Worm (Caenorhabditis elegans) whole organism, L4 larva: Measurements from ENCODE around the gene srdh-1.

ENCODE experiments used
- D1046.2 ChIP-seq: fragments of 200-800 bp; sonication (Bioruptor generic); IDR thresholded peaks from 2 replicates; pipeline ENCODE4 v1.3.6; 2022; ENCODE audit warnings: missing genetic modification characterization, missing compliant biosample characterization
- F26F4.8 ChIP-seq: fragments of 200-800 bp; sonication (Bioruptor generic); conservative IDR thresholded peaks from 2 replicates; pipeline ENCODE4 v1.3.6; 2022; ENCODE audit warnings: missing genetic modification characterization, missing compliant biosample characterization
- T26A8.4 ChIP-seq: fragments of 200-800 bp; sonication (Bioruptor generic); IDR thresholded peaks from 2 replicates; pipeline ENCODE4 v1.3.6; 2022; ENCODE audit warnings: missing genetic modification characterization, missing compliant biosample characterization
- Y48G9A.11 ChIP-seq: fragments of 200-800 bp; sonication (Bioruptor generic); IDR thresholded peaks from 2 replicates; pipeline ENCODE4 v1.3.6; 2022; ENCODE audit warnings: missing genetic modification reagents, missing genetic modification characterization, missing compliant biosample characterization
- Y5F2A.4 ChIP-seq: fragments of 200-800 bp; sonication (Bioruptor generic); optimal IDR thresholded peaks from 2 replicates; lab custom pipeline; 2018; ENCODE audit warnings: mild to moderate bottlenecking, missing genetic modification characterization, missing compliant biosample characterization
- Y75B8A.6 ChIP-seq: fragments of 200-800 bp; sonication (Bioruptor generic); IDR thresholded peaks from 2 replicates; pipeline ENCODE4 v1.3.6; 2022; ENCODE audit warnings: missing genetic modification reagents, missing genetic modification characterization, missing compliant biosample characterization
- ZK546.5 ChIP-seq, 2 experiments: sonication (generic microtip); optimal IDR thresholded peaks; 2 replicates each; lab custom pipeline; 2017; ENCODE audit warnings: missing biosample characterization in 2 of 2, missing genetic modification characterization in 2 of 2
- ceh-32 ChIP-seq: sonication (generic microtip); optimal IDR thresholded peaks from 2 replicates; lab custom pipeline; 2016; ENCODE audit warnings: mild to moderate bottlenecking, missing genetic modification characterization, missing compliant biosample characterization; ENCODE audit not compliant: poor library complexity
- ceh-44 ChIP-seq: fragments of 200-800 bp; sonication (Bioruptor generic); IDR thresholded peaks from 2 replicates; pipeline ENCODE4 v1.3.6; 2022; ENCODE audit warnings: missing genetic modification reagents, missing genetic modification characterization, missing compliant biosample characterization
- cey-2 ChIP-seq: sonication (generic microtip); optimal IDR thresholded peaks from 3 replicates; lab custom pipeline; 2017; ENCODE audit warnings: missing genetic modification characterization, mild to moderate bottlenecking, missing compliant biosample characterization, antibody characterized with exemption, borderline replicate concordance; ENCODE audit not compliant: insufficient read depth
- ctbp-1 ChIP-seq: fragments of 200-800 bp; sonication (Bioruptor generic); IDR thresholded peaks from 2 replicates; pipeline ENCODE4 v1.3.6; 2022; ENCODE audit warnings: missing genetic modification reagents, missing genetic modification characterization, missing compliant biosample characterization
- daf-12 ChIP-seq: fragments of 150-350 bp; optimal IDR thresholded peaks from 2 replicates; lab custom pipeline; 2014; ENCODE audit warnings: missing biosample characterization, missing genetic modification reagents, missing genetic modification characterization
- daf-16 ChIP-seq, 3 experiments: sonication (generic microtip); optimal IDR thresholded peaks; 2 replicates each; lab custom pipeline; 2016 to 2017; ENCODE audit warnings: missing genetic modification characterization in 3 of 3, missing genetic modification reagents in 3 of 3, mild to moderate bottlenecking in 2 of 3, missing compliant biosample characterization in 2 of 3, missing biosample characterization in 1 of 3, moderate library complexity in 1 of 3
- daf-8 ChIP-seq: fragments of 200-800 bp; sonication (Bioruptor generic); IDR thresholded peaks from 2 replicates; pipeline ENCODE4 v1.3.6; 2022; ENCODE audit warnings: missing genetic modification characterization, missing compliant biosample characterization
- dmd-6 ChIP-seq: fragments of 200-800 bp; sonication (Bioruptor generic); IDR thresholded peaks from 2 replicates; pipeline ENCODE4 v1.3.6; 2022; ENCODE audit warnings: missing genetic modification reagents, missing genetic modification characterization, missing compliant biosample characterization
- dmd-8 ChIP-seq: fragments of 200-800 bp; sonication (Bioruptor generic); IDR thresholded peaks from 2 replicates; pipeline ENCODE4 v1.3.6; 2022; ENCODE audit warnings: missing genetic modification characterization, missing compliant biosample characterization
- dmd-9 ChIP-seq: fragments of 200-800 bp; sonication (Bioruptor generic); IDR thresholded peaks from 2 replicates; pipeline ENCODE4 v1.3.6; 2022; ENCODE audit warnings: missing genetic modification reagents, missing genetic modification characterization, missing compliant biosample characterization
- dpl-1 ChIP-seq: fragments of 150-350 bp; optimal IDR thresholded peaks from 2 replicates; lab custom pipeline; 2014; ENCODE audit warnings: missing biosample characterization, missing genetic modification reagents, missing genetic modification characterization
- dve-1 ChIP-seq: sonication (generic microtip); optimal IDR thresholded peaks from 2 replicates; lab custom pipeline; 2017; ENCODE audit warnings: antibody characterized with exemption, mild to moderate bottlenecking, missing genetic modification characterization, missing compliant biosample characterization; ENCODE audit not compliant: insufficient read depth
- egl-27 ChIP-seq: sonication (generic microtip); optimal IDR thresholded peaks from 3 replicates; lab custom pipeline; 2017; ENCODE audit warnings: missing biosample characterization, missing genetic modification reagents, missing genetic modification characterization
- egl-43 ChIP-seq: fragments of 200-800 bp; sonication (Bioruptor generic); IDR thresholded peaks from 2 replicates; pipeline ENCODE4 v1.3.6; 2022; ENCODE audit warnings: missing genetic modification reagents, missing genetic modification characterization, missing compliant biosample characterization
- fkh-10 ChIP-seq: fragments of 150-350 bp; optimal IDR thresholded peaks from 2 replicates; lab custom pipeline; 2014; ENCODE audit warnings: missing biosample characterization, missing genetic modification reagents, missing genetic modification characterization
- hlh-11 ChIP-seq: fragments of 200-800 bp; sonication (Bioruptor generic); optimal IDR thresholded peaks from 2 replicates; lab custom pipeline; 2018; ENCODE audit warnings: mild to moderate bottlenecking, missing genetic modification characterization, missing compliant biosample characterization
- jun-1 ChIP-seq: fragments of 150-350 bp; optimal IDR thresholded peaks from 2 replicates; lab custom pipeline; 2014; ENCODE audit warnings: missing biosample characterization, missing genetic modification reagents, missing genetic modification characterization
- lim-7 ChIP-seq: fragments of 200-800 bp; sonication (Bioruptor generic); IDR thresholded peaks from 2 replicates; pipeline ENCODE4 v1.3.6; 2022; ENCODE audit warnings: missing genetic modification characterization, missing compliant biosample characterization
- lin-29 ChIP-seq: fragments of 200-800 bp; sonication (Bioruptor generic); IDR thresholded peaks from 2 replicates; pipeline ENCODE4 v1.3.6; 2022; ENCODE audit warnings: missing genetic modification reagents, missing genetic modification characterization, missing compliant biosample characterization
- lin-38 ChIP-seq: fragments of 200-800 bp; sonication (Bioruptor generic); IDR thresholded peaks from 2 replicates; pipeline ENCODE4 v1.3.6; 2022; ENCODE audit warnings: missing genetic modification reagents, missing genetic modification characterization, missing compliant biosample characterization
- lin-39 ChIP-seq: fragments of 150-350 bp; optimal IDR thresholded peaks from 2 replicates; lab custom pipeline; 2014; ENCODE audit warnings: missing biosample characterization, missing genetic modification reagents, missing genetic modification characterization
- lir-3 ChIP-seq: sonication (generic microtip); optimal IDR thresholded peaks from 2 replicates; lab custom pipeline; 2016; ENCODE audit warnings: mild to moderate bottlenecking, missing genetic modification characterization, missing compliant biosample characterization
- madf-5 ChIP-seq, 2 experiments: fragments of 200-800 bp; sonication (Bioruptor generic); IDR thresholded peaks; 2 replicates each; pipeline ENCODE4 v1.3.6; 2022; ENCODE audit warnings: missing compliant biosample characterization in 2 of 2, missing genetic modification characterization in 2 of 2
- mdl-1 ChIP-seq, 2 experiments: fragments of 150-350 bp in 1 of 2; sonication (generic microtip) in 1 of 2; optimal IDR thresholded peaks; 2 replicates each; lab custom pipeline; 2014 to 2017; ENCODE audit warnings: missing biosample characterization in 2 of 2, missing genetic modification characterization in 2 of 2
- mdt-29 ChIP-seq: fragments of 200-800 bp; sonication (Bioruptor generic); IDR thresholded peaks from 2 replicates; pipeline ENCODE4 v1.3.6; 2022; ENCODE audit warnings: missing genetic modification reagents, missing genetic modification characterization, missing compliant biosample characterization
- mep-1 ChIP-seq: fragments of 150-350 bp; sonication (generic microtip); optimal IDR thresholded peaks from 3 replicates; lab custom pipeline; 2014; ENCODE audit warnings: missing biosample characterization, missing genetic modification characterization
- mxl-2 ChIP-seq: fragments of 200-800 bp; sonication (Bioruptor generic); conservative IDR thresholded peaks from 2 replicates; pipeline ENCODE4 v1.3.6; 2022; ENCODE audit warnings: missing genetic modification reagents, missing genetic modification characterization, missing compliant biosample characterization
- mxl-3 ChIP-seq: fragments of 200-800 bp; sonication (Bioruptor generic); optimal IDR thresholded peaks from 2 replicates; lab custom pipeline; 2018; ENCODE audit warnings: mild to moderate bottlenecking, missing genetic modification characterization, missing compliant biosample characterization
- nhr-10 ChIP-seq: fragments of 150-350 bp; optimal IDR thresholded peaks from 2 replicates; lab custom pipeline; 2014; ENCODE audit warnings: missing biosample characterization, missing genetic modification characterization
- nhr-28 ChIP-seq: fragments of 150-350 bp; optimal IDR thresholded peaks from 2 replicates; lab custom pipeline; 2014; ENCODE audit warnings: missing biosample characterization, missing genetic modification characterization
- pqm-1 ChIP-seq: sonication (generic microtip); optimal IDR thresholded peaks from 2 replicates; lab custom pipeline; 2017; ENCODE audit warnings: missing biosample characterization, missing genetic modification characterization
- saeg-2 ChIP-seq: fragments of 200-800 bp; sonication (Bioruptor generic); IDR thresholded peaks from 2 replicates; pipeline ENCODE4 v1.3.6; 2022; ENCODE audit warnings: missing genetic modification reagents, missing genetic modification characterization, missing compliant biosample characterization
- sdz-12 ChIP-seq: fragments of 200-800 bp; sonication (Bioruptor generic); optimal IDR thresholded peaks from 2 replicates; lab custom pipeline; 2018; ENCODE audit warnings: mild to moderate bottlenecking, missing genetic modification characterization, missing compliant biosample characterization
- snpc-1.2 ChIP-seq: fragments of 200-800 bp; sonication (Bioruptor generic); IDR thresholded peaks from 2 replicates; pipeline ENCODE4 v1.3.6; 2022; ENCODE audit warnings: missing genetic modification reagents, missing genetic modification characterization, missing compliant biosample characterization
- spr-1 ChIP-seq: sonication (generic microtip); optimal IDR thresholded peaks from 2 replicates; lab custom pipeline; 2016; ENCODE audit warnings: mild to moderate bottlenecking, missing genetic modification characterization, missing compliant biosample characterization
- tra-1 ChIP-seq: fragments of 200-800 bp; sonication (Bioruptor generic); IDR thresholded peaks from 2 replicates; pipeline ENCODE4 v1.3.6; 2022; ENCODE audit warnings: missing genetic modification reagents, missing genetic modification characterization, missing compliant biosample characterization
- unc-39 ChIP-seq: sonication (generic microtip); optimal IDR thresholded peaks from 2 replicates; lab custom pipeline; 2017; ENCODE audit warnings: missing biosample characterization, missing genetic modification characterization
- unc-62 ChIP-seq, 3 experiments: fragments of 150-350 bp in 1 of 3; sonication (generic microtip); optimal IDR thresholded peaks in 2 of 3; peaks in 1 of 3; 1 replicate in 1 of 3; 2 replicates in 2 of 3; lab custom pipeline; 2014 to 2017; ENCODE audit warnings: missing biosample characterization in 3 of 3, missing genetic modification characterization in 3 of 3, missing genetic modification reagents in 3 of 3, missing genotype in 1 of 3
- vab-7 ChIP-seq: fragments of 200-800 bp; sonication (Bioruptor generic); IDR thresholded peaks from 2 replicates; pipeline ENCODE4 v1.3.6; 2022; ENCODE audit warnings: missing genetic modification reagents, missing genetic modification characterization, missing compliant biosample characterization
- zfp-2 ChIP-seq: sonication (generic microtip); optimal IDR thresholded peaks from 2 replicates; lab custom pipeline; 2016; ENCODE audit warnings: mild to moderate bottlenecking, missing genetic modification characterization, missing compliant biosample characterization
- zfp-3 ChIP-seq: fragments of 200-800 bp; sonication (Bioruptor generic); conservative IDR thresholded peaks from 2 replicates; pipeline ENCODE4 v1.3.6; 2022; ENCODE audit warnings: missing genetic modification reagents, missing genetic modification characterization, missing compliant biosample characterization
- zip-2 ChIP-seq: fragments of 150-350 bp; optimal IDR thresholded peaks from 2 replicates; lab custom pipeline; 2014; ENCODE audit warnings: missing biosample characterization, missing genetic modification characterization

The srdh-1 gene

DNA sequence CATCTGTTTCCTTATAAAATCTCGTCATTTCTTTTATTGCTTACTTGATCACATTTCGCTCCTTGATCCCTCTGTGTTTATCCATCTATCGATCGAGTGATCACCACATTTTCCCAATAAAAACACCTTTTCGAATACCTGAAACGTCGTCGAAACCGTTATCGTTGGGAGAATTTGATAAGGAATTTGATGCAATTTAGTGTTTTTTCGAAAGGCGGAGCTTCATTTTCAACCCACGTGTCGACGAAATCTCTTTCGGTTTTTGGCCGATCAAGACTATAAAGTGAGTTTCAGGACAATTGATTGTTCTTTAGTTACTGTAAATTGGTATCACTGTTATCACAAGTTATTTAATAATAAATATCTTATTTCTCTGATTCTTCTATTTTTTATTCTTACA, at the start of gene srdh-1:
Gene srdh-1 (plus strand): TSS at position 43 of the 400 bp plus-strand sequence.
- TF ChIP-seq D1046.2 (GFP tag; lab: Robert Waterston, UW) (no peak), nhr-28 (tag; lab: Kevin White, UChicago) (peak; percentile 2), nhr-10 (tag; lab: Kevin White, UChicago) (no peak), F26F4.8 (GFP tag; lab: Robert Waterston, UW) (no peak), ZK546.5 (tag; optimal IDR thresholded peaks at IDR 0.05; lab: Kevin White, UChicago) (no peak), Y75B8A.6 (GFP tag; lab: Robert Waterston, UW) (no peak), Y48G9A.11 (GFP tag; lab: Robert Waterston, UW) (no peak), tra-1 (GFP tag; lab: Robert Waterston, UW) (0 out of 2 replicates have a peak, but pooled peaks have one; percentile 16), lin-39 (tag; lab: Kevin White, UChicago) (no peak), mxl-3 (GFP tag; lab: Kevin White, UChicago) (peak; percentile 50), lim-7 (GFP tag; lab: Robert Waterston, UW) (no peak), dmd-6 (GFP tag; lab: Robert Waterston, UW) (peak; percentile 35; the same call in 1 of the 2 replicates), mdl-1 (tag; optimal IDR thresholded peaks at IDR 0.05; lab: Kevin White, UChicago) (peak in 1 of 2 experiments; percentile 21), zfp-2 (no peak), hlh-11 (tag; lab: Kevin White, UChicago) (peak; percentile 21)

- no peak for TF ChIP-seq mdt-29 (GFP tag; lab: Robert Waterston, UW)
- no peak for TF ChIP-seq dmd-9 (GFP tag; lab: Robert Waterston, UW)
- TF ChIP-seq egl-43 (GFP tag; lab: Robert Waterston, UW), result no peak
- TF ChIP-seq madf-5 (GFP tag; IDR thresholded peaks at IDR 0.05; lab: Robert Waterston, UW), result no peak
- no peak for TF ChIP-seq zip-2 (tag; lab: Kevin White, UChicago)
- TF ChIP-seq mep-1 (tag; lab: Kevin White, UChicago), result peak; percentile 38
- no peak for TF ChIP-seq saeg-2 (GFP tag; lab: Robert Waterston, UW)
- TF ChIP-seq ceh-44, result no peak
- TF ChIP-seq lin-38 (GFP tag; lab: Robert Waterston, UW), result 0 out of 2 replicates have a peak, but pooled peaks have one; percentile 25
- TF ChIP-seq dmd-8 (GFP tag; lab: Robert Waterston, UW), result no peak
- no peak for TF ChIP-seq daf-8 (GFP tag; lab: Robert Waterston, UW)
- no peak for TF ChIP-seq zfp-3 (GFP tag; lab: Robert Waterston, UW)
- TF ChIP-seq cey-2, result no peak
- TF ChIP-seq dve-1, result peak; percentile 25
- no peak for TF ChIP-seq snpc-1.2 (GFP tag; lab: Robert Waterston, UW)
- TF ChIP-seq pqm-1 (tag; lab: Kevin White, UChicago), result no peak
- no peak for TF ChIP-seq T26A8.4
- TF ChIP-seq ctbp-1 (GFP tag; lab: Robert Waterston, UW), result no peak
- TF ChIP-seq lir-3 (tag; lab: Kevin White, UChicago), result no peak
- TF ChIP-seq Y5F2A.4, result no peak
- no peak for TF ChIP-seq Y75B8A.6 (GFP tag; lab: Robert Waterston, UW)
- TF ChIP-seq mxl-2, result no peak
- no peak for TF ChIP-seq daf-12 (tag; lab: Kevin White, UChicago)
- TF ChIP-seq daf-16 (GFP tag; optimal IDR thresholded peaks at IDR 0.05; lab: Kevin White, UChicago), result no peak
- peak; percentile 37 for TF ChIP-seq daf-16 (tag; optimal IDR thresholded peaks at IDR 0.05; lab: Kevin White, UChicago)
- TF ChIP-seq unc-39 (tag; lab: Kevin White, UChicago), result no peak
- no peak for TF ChIP-seq dmd-6 (GFP tag; lab: Robert Waterston, UW)
- no peak for TF ChIP-seq unc-62 (GFP tag; optimal IDR thresholded peaks at IDR 0.05 in 1 of 2; lab: Kevin White, UChicago)
- TF ChIP-seq unc-62 (tag; optimal IDR thresholded peaks at IDR 0.05; lab: Kevin White, UChicago), result no peak
- no peak for TF ChIP-seq jun-1 (tag; lab: Kevin White, UChicago)
- no peak for TF ChIP-seq vab-7 (GFP tag; lab: Robert Waterston, UW)
- no peak for TF ChIP-seq egl-27 (tag; lab: Kevin White, UChicago)
- no peak for TF ChIP-seq lin-29 (GFP tag; lab: Robert Waterston, UW)
- no peak for TF ChIP-seq spr-1 (tag; lab: Kevin White, UChicago)
- no peak for TF ChIP-seq ceh-32
- peak; percentile 45 for TF ChIP-seq fkh-10 (GFP tag; lab: Kevin White, UChicago)
- TF ChIP-seq dpl-1 (GFP tag; lab: Kevin White, UChicago), result peak; percentile 53
- TF ChIP-seq sdz-12 (GFP tag; lab: Kevin White, UChicago), result no peak
These were observed 48.0 kb upstream of the srdh-1 start, which contains the start of gene M110.3 for ce11 chrII:8216433-8216832. M110.3 (minus strand) TSS chrII:8216616.
